Worm (Caenorhabditis elegans) whole organism, L4 larva: Measurements from ENCODE around the gene C30G12.4.

ENCODE experiments used
- D1046.2 ChIP-seq: fragments of 200-800 bp; sonication (Bioruptor generic); IDR thresholded peaks from 2 replicates; pipeline ENCODE4 v1.3.6; 2022; ENCODE audit warnings: missing genetic modification characterization, missing compliant biosample characterization
- F26F4.8 ChIP-seq: fragments of 200-800 bp; sonication (Bioruptor generic); conservative IDR thresholded peaks from 2 replicates; pipeline ENCODE4 v1.3.6; 2022; ENCODE audit warnings: missing genetic modification characterization, missing compliant biosample characterization
- F44E2.7 ChIP-seq: fragments of 200-800 bp; sonication (Bioruptor generic); IDR thresholded peaks from 2 replicates; pipeline ENCODE4 v2.1.2; 2022; ENCODE audit warnings: missing genetic modification characterization, missing compliant biosample characterization
- R02D3.7 ChIP-seq: fragments of 150-350 bp; sonication (generic microtip); optimal IDR thresholded peaks from 3 replicates; lab custom pipeline; 2014; ENCODE audit warnings: missing biosample characterization, missing genetic modification characterization
- Y48G9A.11 ChIP-seq: fragments of 200-800 bp; sonication (Bioruptor generic); IDR thresholded peaks from 2 replicates; pipeline ENCODE4 v1.3.6; 2022; ENCODE audit warnings: missing genetic modification reagents, missing genetic modification characterization, missing compliant biosample characterization
- ZK546.5 ChIP-seq, 2 experiments: sonication (generic microtip); optimal IDR thresholded peaks; 2 replicates each; lab custom pipeline; 2017; ENCODE audit warnings: missing biosample characterization in 2 of 2, missing genetic modification characterization in 2 of 2
- aly-2 ChIP-seq: sonication (generic microtip); optimal IDR thresholded peaks from 2 replicates; lab custom pipeline; 2018; ENCODE audit warnings: missing biosample characterization, missing genetic modification characterization
- attf-4 ChIP-seq: sonication (generic microtip); optimal IDR thresholded peaks from 3 replicates; lab custom pipeline; 2017; ENCODE audit warnings: missing biosample characterization, missing genetic modification characterization
- ceh-82 ChIP-seq: sonication (generic microtip); optimal IDR thresholded peaks from 2 replicates; lab custom pipeline; 2017; ENCODE audit warnings: missing biosample characterization, missing genetic modification characterization
- ces-1 ChIP-seq: fragments of 150-350 bp; sonication (generic microtip); optimal IDR thresholded peaks from 4 replicates; lab custom pipeline; 2014; ENCODE audit warnings: missing biosample characterization, missing genetic modification reagents, missing genetic modification characterization
- cey-2 ChIP-seq: sonication (generic microtip); optimal IDR thresholded peaks from 3 replicates; lab custom pipeline; 2017; ENCODE audit warnings: missing genetic modification characterization, mild to moderate bottlenecking, missing compliant biosample characterization, antibody characterized with exemption, borderline replicate concordance; ENCODE audit not compliant: insufficient read depth
- daf-12 ChIP-seq: fragments of 150-350 bp; optimal IDR thresholded peaks from 2 replicates; lab custom pipeline; 2014; ENCODE audit warnings: missing biosample characterization, missing genetic modification reagents, missing genetic modification characterization
- daf-16 ChIP-seq, 3 experiments: sonication (generic microtip); optimal IDR thresholded peaks; 2 replicates each; lab custom pipeline; 2016 to 2017; ENCODE audit warnings: missing genetic modification characterization in 3 of 3, missing genetic modification reagents in 3 of 3, mild to moderate bottlenecking in 2 of 3, missing compliant biosample characterization in 2 of 3, missing biosample characterization in 1 of 3, moderate library complexity in 1 of 3
- dmd-6 ChIP-seq: fragments of 200-800 bp; sonication (Bioruptor generic); IDR thresholded peaks from 2 replicates; pipeline ENCODE4 v1.3.6; 2022; ENCODE audit warnings: missing genetic modification reagents, missing genetic modification characterization, missing compliant biosample characterization
- dmd-8 ChIP-seq: fragments of 200-800 bp; sonication (Bioruptor generic); IDR thresholded peaks from 2 replicates; pipeline ENCODE4 v1.3.6; 2022; ENCODE audit warnings: missing genetic modification characterization, missing compliant biosample characterization
- dmd-9 ChIP-seq: fragments of 200-800 bp; sonication (Bioruptor generic); IDR thresholded peaks from 2 replicates; pipeline ENCODE4 v1.3.6; 2022; ENCODE audit warnings: missing genetic modification reagents, missing genetic modification characterization, missing compliant biosample characterization
- dpl-1 ChIP-seq: fragments of 150-350 bp; optimal IDR thresholded peaks from 2 replicates; lab custom pipeline; 2014; ENCODE audit warnings: missing biosample characterization, missing genetic modification reagents, missing genetic modification characterization
- duxl-1 ChIP-seq: sonication (generic microtip); optimal IDR thresholded peaks from 2 replicates; lab custom pipeline; 2016; ENCODE audit warnings: mild to moderate bottlenecking, missing genetic modification characterization, moderate library complexity, missing compliant biosample characterization; ENCODE audit not compliant: poor library complexity
- dve-1 ChIP-seq: sonication (generic microtip); optimal IDR thresholded peaks from 2 replicates; lab custom pipeline; 2017; ENCODE audit warnings: antibody characterized with exemption, mild to moderate bottlenecking, missing genetic modification characterization, missing compliant biosample characterization; ENCODE audit not compliant: insufficient read depth
- egl-27 ChIP-seq: sonication (generic microtip); optimal IDR thresholded peaks from 3 replicates; lab custom pipeline; 2017; ENCODE audit warnings: missing biosample characterization, missing genetic modification reagents, missing genetic modification characterization
- egl-43 ChIP-seq: fragments of 200-800 bp; sonication (Bioruptor generic); IDR thresholded peaks from 2 replicates; pipeline ENCODE4 v1.3.6; 2022; ENCODE audit warnings: missing genetic modification reagents, missing genetic modification characterization, missing compliant biosample characterization
- fkh-10 ChIP-seq: fragments of 150-350 bp; optimal IDR thresholded peaks from 2 replicates; lab custom pipeline; 2014; ENCODE audit warnings: missing biosample characterization, missing genetic modification reagents, missing genetic modification characterization
- gei-8 ChIP-seq: fragments of 200-800 bp; sonication (Bioruptor generic); optimal IDR thresholded peaks from 2 replicates; lab custom pipeline; 2018; ENCODE audit warnings: mild to moderate bottlenecking, missing genetic modification characterization, missing compliant biosample characterization
- hif-1 ChIP-seq, 2 experiments: sonication (generic microtip); optimal IDR thresholded peaks; 2 replicates each; lab custom pipeline; 2016 to 2017; ENCODE audit warnings: missing compliant biosample characterization in 2 of 2, missing genetic modification characterization in 2 of 2, missing genetic modification reagents in 2 of 2, missing genotype in 2 of 2, mild to moderate bottlenecking in 1 of 2
- hlh-11 ChIP-seq: fragments of 200-800 bp; sonication (Bioruptor generic); optimal IDR thresholded peaks from 2 replicates; lab custom pipeline; 2018; ENCODE audit warnings: mild to moderate bottlenecking, missing genetic modification characterization, missing compliant biosample characterization
- hmg-1.1 ChIP-seq: fragments of 200-800 bp; sonication (Bioruptor generic); IDR thresholded peaks from 2 replicates; pipeline ENCODE4 v1.3.6; 2022; ENCODE audit warnings: missing genetic modification reagents, missing genetic modification characterization, missing compliant biosample characterization
- jun-1 ChIP-seq: fragments of 150-350 bp; optimal IDR thresholded peaks from 2 replicates; lab custom pipeline; 2014; ENCODE audit warnings: missing biosample characterization, missing genetic modification reagents, missing genetic modification characterization
- lin-1 ChIP-seq: fragments of 200-800 bp; sonication (Bioruptor generic); IDR thresholded peaks from 2 replicates; pipeline ENCODE4 v1.3.6; 2022; ENCODE audit warnings: missing genetic modification reagents, missing genetic modification characterization, missing compliant biosample characterization
- lin-15B ChIP-seq: fragments of 150-350 bp; sonication (generic microtip); optimal IDR thresholded peaks from 3 replicates; lab custom pipeline; 2014; ENCODE audit warnings: missing biosample characterization, missing genetic modification characterization
- lin-38 ChIP-seq: fragments of 200-800 bp; sonication (Bioruptor generic); IDR thresholded peaks from 2 replicates; pipeline ENCODE4 v1.3.6; 2022; ENCODE audit warnings: missing genetic modification reagents, missing genetic modification characterization, missing compliant biosample characterization
- madf-5 ChIP-seq, 2 experiments: fragments of 200-800 bp; sonication (Bioruptor generic); IDR thresholded peaks; 2 replicates each; pipeline ENCODE4 v1.3.6; 2022; ENCODE audit warnings: missing compliant biosample characterization in 2 of 2, missing genetic modification characterization in 2 of 2
- madf-9 ChIP-seq: fragments of 200-800 bp; sonication (Bioruptor generic); conservative IDR thresholded peaks from 2 replicates; pipeline ENCODE4 v1.3.6; 2022; ENCODE audit warnings: missing genetic modification reagents, missing genetic modification characterization, missing compliant biosample characterization
- mdt-29 ChIP-seq: fragments of 200-800 bp; sonication (Bioruptor generic); IDR thresholded peaks from 2 replicates; pipeline ENCODE4 v1.3.6; 2022; ENCODE audit warnings: missing genetic modification reagents, missing genetic modification characterization, missing compliant biosample characterization
- mes-2 ChIP-seq: sonication (generic microtip); optimal IDR thresholded peaks from 2 replicates; lab custom pipeline; 2016; ENCODE audit warnings: missing genotype, mild to moderate bottlenecking, missing genetic modification characterization, missing compliant biosample characterization; ENCODE audit not compliant: poor library complexity, severe bottlenecking
- mxl-2 ChIP-seq: fragments of 200-800 bp; sonication (Bioruptor generic); conservative IDR thresholded peaks from 2 replicates; pipeline ENCODE4 v1.3.6; 2022; ENCODE audit warnings: missing genetic modification reagents, missing genetic modification characterization, missing compliant biosample characterization
- nhr-10 ChIP-seq: fragments of 150-350 bp; optimal IDR thresholded peaks from 2 replicates; lab custom pipeline; 2014; ENCODE audit warnings: missing biosample characterization, missing genetic modification characterization
- nhr-102 ChIP-seq: sonication (generic microtip); optimal IDR thresholded peaks from 2 replicates; lab custom pipeline; 2016; ENCODE audit warnings: mild to moderate bottlenecking, missing genetic modification characterization, moderate library complexity, missing compliant biosample characterization
- nhr-28 ChIP-seq: fragments of 150-350 bp; optimal IDR thresholded peaks from 2 replicates; lab custom pipeline; 2014; ENCODE audit warnings: missing biosample characterization, missing genetic modification characterization
- nhr-41 ChIP-seq: fragments of 200-800 bp; sonication (Bioruptor generic); IDR thresholded peaks from 2 replicates; pipeline ENCODE4 v1.3.6; 2022; ENCODE audit warnings: missing genetic modification reagents, missing genetic modification characterization, missing compliant biosample characterization
- nhr-6 ChIP-seq: fragments of 150-350 bp; optimal IDR thresholded peaks from 2 replicates; lab custom pipeline; 2014; ENCODE audit warnings: missing biosample characterization, missing genetic modification characterization
- pqm-1 ChIP-seq: sonication (generic microtip); optimal IDR thresholded peaks from 2 replicates; lab custom pipeline; 2017; ENCODE audit warnings: missing biosample characterization, missing genetic modification characterization
- saeg-2 ChIP-seq: fragments of 200-800 bp; sonication (Bioruptor generic); IDR thresholded peaks from 2 replicates; pipeline ENCODE4 v1.3.6; 2022; ENCODE audit warnings: missing genetic modification reagents, missing genetic modification characterization, missing compliant biosample characterization
- sdz-12 ChIP-seq: fragments of 200-800 bp; sonication (Bioruptor generic); optimal IDR thresholded peaks from 2 replicates; lab custom pipeline; 2018; ENCODE audit warnings: mild to moderate bottlenecking, missing genetic modification characterization, missing compliant biosample characterization
- set-16 ChIP-seq: fragments of 200-800 bp; sonication (Bioruptor generic); IDR thresholded peaks from 2 replicates; pipeline ENCODE4 v1.3.6; 2022; ENCODE audit warnings: missing genetic modification reagents, missing genetic modification characterization, missing compliant biosample characterization
- skn-1 ChIP-seq: fragments of 150-350 bp; optimal IDR thresholded peaks from 2 replicates; lab custom pipeline; 2014; ENCODE audit warnings: missing biosample characterization, missing genetic modification characterization
- snpc-1.2 ChIP-seq: fragments of 200-800 bp; sonication (Bioruptor generic); IDR thresholded peaks from 2 replicates; pipeline ENCODE4 v1.3.6; 2022; ENCODE audit warnings: missing genetic modification reagents, missing genetic modification characterization, missing compliant biosample characterization
- snpc-4 ChIP-seq: fragments of 150-350 bp; optimal IDR thresholded peaks from 2 replicates; lab custom pipeline; 2014; ENCODE audit warnings: missing biosample characterization, missing genetic modification characterization
- unc-39 ChIP-seq: sonication (generic microtip); optimal IDR thresholded peaks from 2 replicates; lab custom pipeline; 2017; ENCODE audit warnings: missing biosample characterization, missing genetic modification characterization
- unc-62 ChIP-seq, 3 experiments: fragments of 150-350 bp in 1 of 3; sonication (generic microtip); optimal IDR thresholded peaks in 2 of 3; peaks in 1 of 3; 1 replicate in 1 of 3; 2 replicates in 2 of 3; lab custom pipeline; 2014 to 2017; ENCODE audit warnings: missing biosample characterization in 3 of 3, missing genetic modification characterization in 3 of 3, missing genetic modification reagents in 3 of 3, missing genotype in 1 of 3
- zag-1 ChIP-seq: fragments of 150-350 bp; optimal IDR thresholded peaks from 2 replicates; lab custom pipeline; 2014; ENCODE audit warnings: missing biosample characterization, missing genetic modification characterization

The C30G12.4 gene

DNA sequence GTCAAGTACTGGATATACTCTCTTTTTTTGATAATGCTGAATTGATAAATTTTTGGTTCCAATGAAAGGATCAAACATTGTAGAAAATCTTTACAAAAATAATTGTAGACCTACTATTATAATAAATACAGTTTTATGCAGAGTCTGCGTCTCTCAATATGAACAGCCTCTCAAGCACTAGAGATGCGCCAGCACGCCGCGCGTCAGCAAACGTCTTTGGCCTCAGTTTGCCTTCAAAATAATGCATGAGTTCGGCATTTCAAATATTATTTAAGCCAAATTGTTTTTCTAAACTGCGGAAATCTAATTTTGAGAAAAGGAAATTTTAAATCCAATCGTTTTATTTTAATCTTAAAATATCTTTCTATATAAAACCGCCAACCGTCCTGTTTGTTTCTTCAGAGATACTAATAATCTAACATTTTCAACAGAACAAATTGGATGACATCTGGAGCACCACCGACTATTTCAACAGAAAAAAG is 39.8 kb downstream of the C30G12.4 start, which contains the start of gene cul-4:
Gene cul-4, plus strand, starts transcription at position 432 of the 482 bp plus-strand sequence.
- TF ChIP-seq D1046.2 (no peak), attf-4 (no peak), duxl-1 (tag; lab: Kevin White, UChicago) (peak; percentile 87), ces-1 (GFP tag; lab: Kevin White, UChicago) (no peak), F26F4.8 (GFP tag; lab: Robert Waterston, UW) (no peak), mes-2 (tag; lab: Kevin White, UChicago) (peak; percentile 92), nhr-10 (tag; lab: Kevin White, UChicago) (no peak), pqm-1 (no peak), zag-1 (tag; lab: Kevin White, UChicago) (no peak), hif-1 (tag; optimal IDR thresholded peaks at IDR 0.05; lab: Kevin White, UChicago) (no peak), set-16 (GFP tag; lab: Robert Waterston, UW) (no peak), egl-27 (tag; lab: Kevin White, UChicago) (no peak), snpc-4 (tag; lab: Kevin White, UChicago) (no peak), mdt-29 (no peak), fkh-10 (GFP tag; lab: Kevin White, UChicago) (no peak), daf-16 (GFP tag; optimal IDR thresholded peaks at IDR 0.05; lab: Kevin White, UChicago) (peak in 1 of 2 experiments; percentile 5), daf-16 (tag; optimal IDR thresholded peaks at IDR 0.05; lab: Kevin White, UChicago) (no peak), jun-1 (tag; lab: Kevin White, UChicago) (peak; percentile 27), Y48G9A.11 (peak; percentile 82), gei-8 (GFP tag; lab: Kevin White, UChicago) (no peak), mxl-2 (GFP tag; lab: Robert Waterston, UW) (no peak), lin-15B (tag; lab: Kevin White, UChicago) (peak; percentile 13), dpl-1 (GFP tag; lab: Kevin White, UChicago) (peak; percentile 78), dmd-9 (GFP tag; lab: Robert Waterston, UW) (no peak), hlh-11 (tag; lab: Kevin White, UChicago) (peak; percentile 75), aly-2 (no peak), daf-12 (tag; lab: Kevin White, UChicago) (no peak), F44E2.7 (GFP tag; lab: Robert Waterston, UW) (no peak), hmg-1.1 (GFP tag; lab: Robert Waterston, UW) (peak; percentile 48), nhr-41 (no peak), dve-1 (tag; lab: Kevin White, UChicago) (no peak), unc-39 (tag; lab: Kevin White, UChicago) (no peak), ceh-82 (no peak), dmd-6 (GFP tag; lab: Robert Waterston, UW) (no peak), egl-43 (GFP tag; lab: Robert Waterston, UW) (no peak), R02D3.7 (no peak), madf-5 (GFP tag; IDR thresholded peaks at IDR 0.05; lab: Robert Waterston, UW) (no peak), nhr-6 (tag; lab: Kevin White, UChicago) (peak; percentile 30), madf-9 (GFP tag; lab: Robert Waterston, UW) (no peak), snpc-1.2 (GFP tag; lab: Robert Waterston, UW) (0 out of 2 replicates have a peak, but pooled peaks have one; percentile 64), nhr-102 (tag; lab: Kevin White, UChicago) (no peak), ZK546.5 (tag; optimal IDR thresholded peaks at IDR 0.05; lab: Kevin White, UChicago) (no peak), unc-62 (GFP tag; optimal IDR thresholded peaks at IDR 0.05 in 1 of 2; lab: Kevin White, UChicago) (no peak), unc-62 (tag; optimal IDR thresholded peaks at IDR 0.05; lab: Kevin White, UChicago) (no peak), saeg-2 (no peak), dmd-8 (GFP tag; lab: Robert Waterston, UW) (no peak), lin-38 (GFP tag; lab: Robert Waterston, UW) (peak; percentile 84), sdz-12 (GFP tag; lab: Kevin White, UChicago) (no peak), lin-1 (GFP tag; lab: Robert Waterston, UW) (no peak), skn-1 (tag; lab: Kevin White, UChicago) (no peak), cey-2 (no peak), nhr-28 (tag; lab: Kevin White, UChicago) (no peak)
